Fruit fly (Drosophila melanogaster) whole organism, embryonic: ENCODE data around the gene Art8.

Source experiments
- B-H1 ChIP-seq: fragments of 200-800 bp; sonication (Bioruptor generic); IDR thresholded peaks from 3 replicates; pipeline ENCODE4 v1.3.6; 2022; ENCODE audit warnings: missing biosample characterization, missing genetic modification characterization
- BEAF-32 ChIP-seq: fragments of 200-800 bp; sonication (Bioruptor generic); optimal IDR thresholded peaks from 3 replicates; lab custom pipeline; 2017; ENCODE audit warnings: missing biosample characterization, missing genetic modification characterization, mild to moderate bottlenecking, moderate library complexity, missing genetic modification reagents
- Bteb2 ChIP-seq: fragments of 200-800 bp; sonication (Bioruptor generic); optimal IDR thresholded peaks from 2 replicates; lab custom pipeline; 2016; ENCODE audit warnings: missing biosample characterization, missing genetic modification characterization
- CG10543 ChIP-seq: fragments of 200-800 bp; sonication (Bioruptor generic); optimal IDR thresholded peaks from 3 replicates; lab custom pipeline; 2017; ENCODE audit warnings: missing biosample characterization, mild to moderate bottlenecking, missing genetic modification characterization, moderate library complexity
- CG10654 ChIP-seq: fragments of 200-800 bp; sonication (Bioruptor generic); optimal IDR thresholded peaks from 2 replicates; lab custom pipeline; 2016; ENCODE audit warnings: missing biosample characterization, missing genetic modification characterization
- CG11247 ChIP-seq: fragments of 200-800 bp; sonication (Bioruptor generic); IDR thresholded peaks from 2 replicates; pipeline ENCODE4 v1.3.6; 2022; ENCODE audit warnings: missing biosample characterization, missing genetic modification characterization
- CG11560 ChIP-seq: fragments of 200-800 bp; sonication (Bioruptor generic); IDR thresholded peaks from 3 replicates; pipeline ENCODE4 v1.3.6; 2022; ENCODE audit warnings: missing biosample characterization, missing genetic modification characterization
- CG12769 ChIP-seq: fragments of 200-800 bp; sonication (Bioruptor generic); optimal IDR thresholded peaks from 2 replicates; lab custom pipeline; 2019; ENCODE audit warnings: missing biosample characterization, mild to moderate bottlenecking, missing genetic modification characterization, moderate library complexity
- CG14667 ChIP-seq: fragments of 200-800 bp; sonication (Bioruptor generic); IDR thresholded peaks from 2 replicates; pipeline ENCODE4 v1.3.6; 2022; ENCODE audit warnings: missing biosample characterization, missing genetic modification characterization
- CG14860 ChIP-seq: fragments of 200-800 bp; sonication (Bioruptor generic); IDR thresholded peaks from 3 replicates; pipeline ENCODE4 v1.3.6; 2022; ENCODE audit warnings: missing biosample characterization, missing genetic modification characterization; ENCODE audit not compliant: partially characterized antibody
- CG15269 ChIP-seq: fragments of 200-800 bp; sonication (Bioruptor generic); optimal IDR thresholded peaks from 2 replicates; lab custom pipeline; 2018; ENCODE audit warnings: missing biosample characterization, mild to moderate bottlenecking, missing genetic modification characterization, moderate library complexity
- CG16863 ChIP-seq: fragments of 200-800 bp; sonication (Bioruptor generic); optimal IDR thresholded peaks from 3 replicates; lab custom pipeline; 2016; ENCODE audit warnings: missing biosample characterization, missing genetic modification characterization
- CG2678 ChIP-seq: fragments of 200-800 bp; sonication (Bioruptor generic); optimal IDR thresholded peaks from 3 replicates; lab custom pipeline; 2019; ENCODE audit warnings: missing biosample characterization, mild to moderate bottlenecking, missing genetic modification characterization, moderate library complexity
- CG30020 ChIP-seq: fragments of 200-800 bp; optimal IDR thresholded peaks from 2 replicates; lab custom pipeline; 2019; ENCODE audit warnings: missing biosample characterization, mild to moderate bottlenecking, missing genetic modification characterization, moderate library complexity
- CG31441 ChIP-seq: fragments of 200-800 bp; sonication (Bioruptor generic); IDR thresholded peaks from 2 replicates; pipeline ENCODE4 v1.3.6; 2022; ENCODE audit warnings: missing biosample characterization, missing genetic modification characterization
- CG32772 ChIP-seq: fragments of 200-800 bp; sonication (Bioruptor generic); IDR thresholded peaks from 2 replicates; pipeline ENCODE4 v1.3.6; 2022; ENCODE audit warnings: missing biosample characterization, missing genetic modification characterization
- CG4282 ChIP-seq: fragments of 200-800 bp; sonication (Bioruptor generic); optimal IDR thresholded peaks from 2 replicates; lab custom pipeline; 2016; ENCODE audit warnings: missing biosample characterization, missing genetic modification characterization
- CG4707 ChIP-seq: fragments of 200-800 bp; sonication (Bioruptor generic); optimal IDR thresholded peaks from 2 replicates; lab custom pipeline; 2018; ENCODE audit warnings: missing biosample characterization, mild to moderate bottlenecking, missing genetic modification characterization, moderate library complexity
- CG6813 ChIP-seq: fragments of 200-800 bp; sonication (Bioruptor generic); optimal IDR thresholded peaks from 2 replicates; lab custom pipeline; 2017; ENCODE audit warnings: missing biosample characterization, missing genetic modification characterization, mild to moderate bottlenecking, moderate library complexity, missing genetic modification reagents
- CG9797 ChIP-seq: fragments of 200-800 bp; sonication (Bioruptor generic); optimal IDR thresholded peaks from 3 replicates; lab custom pipeline; 2018; ENCODE audit warnings: missing biosample characterization, mild to moderate bottlenecking, missing genetic modification characterization
- CoRest ChIP-seq: fragments of 200-800 bp; sonication (Bioruptor generic); optimal IDR thresholded peaks from 3 replicates; lab custom pipeline; 2018; ENCODE audit warnings: missing biosample characterization, mild to moderate bottlenecking, missing genetic modification characterization, moderate library complexity
- Dbx ChIP-seq: fragments of 200-800 bp; sonication (Bioruptor generic); IDR thresholded peaks from 3 replicates; pipeline ENCODE4 v1.3.6; 2022; ENCODE audit warnings: missing biosample characterization, missing genetic modification characterization
- Dek ChIP-seq: fragments of 200-800 bp; sonication (Bioruptor generic); optimal IDR thresholded peaks from 3 replicates; lab custom pipeline; 2019; ENCODE audit warnings: missing biosample characterization, mild to moderate bottlenecking, missing genetic modification characterization, moderate library complexity
- HLHmδ ChIP-seq: fragments of 200-800 bp; sonication (Bioruptor generic); optimal IDR thresholded peaks from 2 replicates; lab custom pipeline; 2018; ENCODE audit warnings: missing biosample characterization, mild to moderate bottlenecking, missing genetic modification characterization, moderate library complexity
- Hey ChIP-seq: fragments of 200-800 bp; sonication (Bioruptor generic); optimal IDR thresholded peaks from 3 replicates; lab custom pipeline; 2018; ENCODE audit warnings: missing biosample characterization, mild to moderate bottlenecking, missing genetic modification characterization
- Hmr ChIP-seq: fragments of 200-800 bp; sonication (Bioruptor generic); optimal IDR thresholded peaks from 3 replicates; lab custom pipeline; 2017; ENCODE audit warnings: mild to moderate bottlenecking, missing biosample characterization, missing genetic modification reagents, missing genetic modification characterization
- Hr39 ChIP-seq: fragments of >200 bp; optimal IDR thresholded peaks from 2 replicates; lab custom pipeline; 2017
- MESR4 ChIP-seq: fragments of 200-800 bp; sonication (Bioruptor generic); optimal IDR thresholded peaks from 2 replicates; lab custom pipeline; 2018; ENCODE audit warnings: missing biosample characterization, mild to moderate bottlenecking, missing genetic modification characterization, moderate library complexity
- NC2α ChIP-seq: fragments of 200-800 bp; sonication (Bioruptor generic); optimal IDR thresholded peaks from 2 replicates; lab custom pipeline; 2016; ENCODE audit warnings: missing biosample characterization, missing genetic modification characterization
- Side ChIP-seq: fragments of 200-800 bp; sonication (Bioruptor generic); optimal IDR thresholded peaks from 2 replicates; lab custom pipeline; 2016; ENCODE audit warnings: missing biosample characterization, missing genetic modification characterization
- ap ChIP-seq: fragments of 200-800 bp; sonication (Bioruptor generic); IDR thresholded peaks from 2 replicates; pipeline ENCODE4 v1.3.6; 2022; ENCODE audit warnings: missing biosample characterization, missing genetic modification characterization
- ase ChIP-seq: fragments of 200-800 bp; sonication (Bioruptor generic); IDR thresholded peaks from 3 replicates; pipeline ENCODE4 v1.3.6; 2022; ENCODE audit warnings: missing biosample characterization, missing genetic modification characterization
- br ChIP-seq: fragments of >200 bp; optimal IDR thresholded peaks from 2 replicates; lab custom pipeline; 2017
- croc ChIP-seq: fragments of 200-800 bp; sonication (Bioruptor generic); conservative IDR thresholded peaks from 3 replicates; pipeline ENCODE4 v1.3.6; 2022; ENCODE audit warnings: missing biosample characterization, missing genetic modification characterization
- danr ChIP-seq: fragments of 200-800 bp; sonication (Bioruptor generic); IDR thresholded peaks from 2 replicates; pipeline ENCODE4 v1.3.6; 2022; ENCODE audit warnings: missing biosample characterization, missing genetic modification characterization
- dpn ChIP-seq, 2 experiments: fragments of 200-800 bp; sonication (Bioruptor generic); optimal IDR thresholded peaks; 3 replicates each; lab custom pipeline; 2016; ENCODE audit warnings: missing biosample characterization in 2 of 2, missing genetic modification characterization in 2 of 2
- gcm ChIP-seq: fragments of 200-800 bp; sonication (Bioruptor generic); optimal IDR thresholded peaks from 2 replicates; lab custom pipeline; 2019; ENCODE audit warnings: missing biosample characterization, mild to moderate bottlenecking, missing genetic modification characterization, moderate library complexity
- grau ChIP-seq: fragments of 200-800 bp; optimal IDR thresholded peaks from 3 replicates; lab custom pipeline; 2019; ENCODE audit warnings: missing biosample characterization, mild to moderate bottlenecking, missing genetic modification characterization, moderate library complexity
- h ChIP-seq: fragments of >200 bp; optimal IDR thresholded peaks from 2 replicates; lab custom pipeline; 2017
- kay ChIP-seq: fragments of 200-800 bp; sonication (Bioruptor generic); optimal IDR thresholded peaks from 2 replicates; lab custom pipeline; 2016; ENCODE audit warnings: missing biosample characterization, missing genetic modification characterization
- maf-S ChIP-seq: fragments of 200-800 bp; sonication (Bioruptor generic); optimal IDR thresholded peaks from 2 replicates; lab custom pipeline; 2016; ENCODE audit warnings: missing biosample characterization, missing genetic modification characterization
- phol ChIP-seq: fragments of 200-800 bp; sonication (Bioruptor generic); optimal IDR thresholded peaks from 3 replicates; lab custom pipeline; 2018; ENCODE audit warnings: missing biosample characterization, mild to moderate bottlenecking, missing genetic modification characterization, moderate library complexity
- salm ChIP-seq: fragments of 200-800 bp; sonication (Bioruptor generic); optimal IDR thresholded peaks from 2 replicates; lab custom pipeline; 2018; ENCODE audit warnings: missing biosample characterization, mild to moderate bottlenecking, missing genetic modification characterization
- schlank ChIP-seq: fragments of 200-800 bp; sonication (Bioruptor generic); optimal IDR thresholded peaks from 2 replicates; lab custom pipeline; 2018; ENCODE audit warnings: missing biosample characterization, mild to moderate bottlenecking, missing genetic modification characterization
- sim ChIP-seq: fragments of 200-800 bp; sonication (Bioruptor generic); IDR thresholded peaks from 2 replicates; pipeline ENCODE4 v1.3.6; 2022; ENCODE audit warnings: missing biosample characterization, missing genetic modification characterization
- stc ChIP-seq: fragments of 200-800 bp; sonication (Bioruptor generic); IDR thresholded peaks from 2 replicates; pipeline ENCODE4 v1.3.6; 2022; ENCODE audit warnings: missing biosample characterization, missing genetic modification characterization
- ttk ChIP-seq: fragments of 200-800 bp; sonication (Bioruptor generic); IDR thresholded peaks from 2 replicates; pipeline ENCODE4 v2.1.2; 2022; ENCODE audit warnings: missing biosample characterization, missing genetic modification characterization
- unpg ChIP-seq: fragments of 200-800 bp; sonication (Bioruptor generic); optimal IDR thresholded peaks from 3 replicates; lab custom pipeline; 2018; ENCODE audit warnings: missing biosample characterization, mild to moderate bottlenecking, missing genetic modification characterization, moderate library complexity
- wek ChIP-seq: fragments of 200-800 bp; sonication (Bioruptor generic); optimal IDR thresholded peaks from 3 replicates; lab custom pipeline; 2018; ENCODE audit warnings: missing biosample characterization, mild to moderate bottlenecking, missing genetic modification characterization, moderate library complexity
- wor ChIP-seq: fragments of 200-800 bp; sonication (Bioruptor generic); IDR thresholded peaks from 2 replicates; pipeline ENCODE4 v1.3.6; 2022; ENCODE audit warnings: missing biosample characterization, missing genetic modification characterization

Art8 gene

DNA sequence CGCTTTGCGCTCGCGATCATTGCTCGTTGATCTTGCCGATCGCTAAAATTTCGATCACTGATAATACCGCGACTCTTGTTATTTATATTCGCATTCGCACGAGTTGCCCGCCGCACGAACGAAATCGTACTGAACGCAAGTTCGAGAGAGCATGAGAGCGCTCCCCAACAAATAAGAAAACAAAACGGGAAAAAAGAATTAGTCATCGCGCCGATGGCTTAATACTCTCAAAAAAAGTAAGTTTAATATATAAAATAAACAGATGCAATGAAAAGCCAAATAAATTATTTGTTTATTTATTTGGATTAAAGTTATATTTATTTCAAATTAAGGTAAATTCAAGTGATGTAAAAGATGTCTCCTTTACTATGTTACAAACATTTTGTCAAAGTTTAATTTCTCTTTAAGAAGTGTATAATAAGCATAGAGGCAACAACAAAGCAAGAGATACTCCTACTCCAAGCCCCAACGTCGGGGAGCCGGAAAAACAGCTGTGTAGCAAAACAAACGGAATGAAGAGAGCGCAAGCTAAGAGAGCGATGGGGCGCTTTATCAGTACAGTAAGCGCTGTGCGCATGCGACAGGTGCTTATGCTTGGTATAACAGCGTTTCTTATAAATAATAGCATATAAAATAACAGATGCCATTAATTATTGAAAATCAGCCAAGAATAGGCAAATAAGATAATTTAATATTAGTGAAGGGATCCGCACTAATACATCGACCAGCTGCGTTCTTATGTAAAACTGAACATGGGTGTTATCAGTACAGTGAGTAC lies 46.6 kb upstream of the Art8 start (continued):
- peak; percentile 22 for TF ChIP-seq Side (GFP tag; lab: Kevin White, UChicago)
- peak; percentile 69 for TF ChIP-seq CG10543 (GFP tag; lab: Kevin White, UChicago)
- TF ChIP-seq dpn (GFP tag; optimal IDR thresholded peaks at IDR 0.05; lab: Kevin White, UChicago) = peak; percentile 43 to 86
- no peak for TF ChIP-seq h (lab: Kevin White, UChicago)
- TF ChIP-seq grau (tag; lab: Kevin White, UChicago) = peak; percentile 99
- peak; percentile 77 for TF ChIP-seq CG31441 (GFP tag; lab: Robert Waterston, UW)
- TF ChIP-seq CG30020 (tag; lab: Kevin White, UChicago) = peak; percentile 40
- TF ChIP-seq CG14667 (GFP tag; lab: Robert Waterston, UW) = peak; percentile 52; the same call in 1 of the 2 replicates
- peak; percentile 56; the same call in 1 of the 2 replicates for TF ChIP-seq sim (GFP tag; lab: Robert Waterston, UW)
- TF ChIP-seq danr = peak; percentile 44; the same call in 1 of the 2 replicates
- TF ChIP-seq Dbx (GFP tag; lab: Robert Waterston, UW) = no peak
- TF ChIP-seq stc (GFP tag; lab: Robert Waterston, UW) = peak; percentile 61
- peak; percentile 54 for TF ChIP-seq gcm (GFP tag; lab: Kevin White, UChicago)
- TF ChIP-seq CG4282 (GFP tag; lab: Kevin White, UChicago) = peak; percentile 21
- TF ChIP-seq CG9797 (GFP tag; lab: Kevin White, UChicago) = no peak
- peak; percentile 81 for TF ChIP-seq CG12769 (tag; lab: Kevin White, UChicago)
- TF ChIP-seq CG4707 = peak; percentile 33
- TF ChIP-seq salm = peak; percentile 44
- TF ChIP-seq br (lab: Kevin White, UChicago) = no peak
- TF ChIP-seq CG6813 (GFP tag; lab: Kevin White, UChicago) = no peak
- TF ChIP-seq ttk = peak; percentile 72
- TF ChIP-seq CG11247 = peak; percentile 72
- no peak for TF ChIP-seq MESR4 (GFP tag; lab: Kevin White, UChicago)
- TF ChIP-seq CoRest (tag; lab: Kevin White, UChicago) = peak; percentile 79
- peak; percentile 76 for TF ChIP-seq phol (tag; lab: Kevin White, UChicago)
- TF ChIP-seq croc (GFP tag; lab: Robert Waterston, UW) = peak; percentile 40
- peak; percentile 23 for TF ChIP-seq wek (GFP tag; lab: Kevin White, UChicago)
- TF ChIP-seq CG2678 (tag; lab: Kevin White, UChicago) = peak; percentile 90
- peak; percentile 60 for TF ChIP-seq ap
- no peak for TF ChIP-seq Hey
- TF ChIP-seq Bteb2 (GFP tag; lab: Kevin White, UChicago) = peak; percentile 57
- peak; percentile 80 for TF ChIP-seq unpg (GFP tag; lab: Kevin White, UChicago)
- peak; percentile 27 for TF ChIP-seq Dek
- TF ChIP-seq NC2α (GFP tag; lab: Kevin White, UChicago) = peak; percentile 46
- TF ChIP-seq CG14860 (GFP tag; lab: Robert Waterston, UW) = no peak
- TF ChIP-seq kay = peak; percentile 52
- TF ChIP-seq CG16863 = peak; percentile 70
- TF ChIP-seq CG32772 (GFP tag; lab: Robert Waterston, UW) = peak; percentile 63
- TF ChIP-seq CG15269 = peak; percentile 81
- TF ChIP-seq BEAF-32 (GFP tag; lab: Kevin White, UChicago) = no peak
- peak; percentile 63 for TF ChIP-seq wor
- TF ChIP-seq HLHmδ (GFP tag; lab: Kevin White, UChicago) = no peak
- no peak for TF ChIP-seq Hr39 (lab: Kevin White, UChicago)
- TF ChIP-seq CG10654 (GFP tag; lab: Kevin White, UChicago) = peak; percentile 31
- TF ChIP-seq Hmr (GFP tag; lab: Kevin White, UChicago) = peak; percentile 71
- peak; percentile 71 for TF ChIP-seq B-H1 (GFP tag; lab: Robert Waterston, UW)
- peak; percentile 46 for TF ChIP-seq schlank (tag; lab: Kevin White, UChicago)
- TF ChIP-seq maf-S (GFP tag; lab: Kevin White, UChicago) = peak; percentile 18
- peak; percentile 77; the same call in 2 of the 3 replicates for TF ChIP-seq CG11560 (tag; lab: Robert Waterston, UW)
- peak; percentile 53; the same call in 1 of the 3 replicates for TF ChIP-seq ase
